Fruit fly (Drosophila melanogaster): Measurements from ENCODE around the gene RpL7-like.
A peak's percentile ranks its signal among the peaks of the same experiment; 100 is the strongest.

RpL7-like gene

dm6 chr2L:12011682-12012655 is 44.2 kb upstream of the RpL7-like start (continued):
- peak; percentile 64 for TF ChIP-seq Chrac-16 (GFP tag; optimal IDR thresholded peaks at IDR 0.05)
- no peak for TF ChIP-seq CG31441 (GFP tag; IDR thresholded peaks at IDR 0.05)
- no peak for TF ChIP-seq gsb-n (tag; optimal IDR thresholded peaks at IDR 0.05)
- no peak for TF ChIP-seq CG9932 (GFP tag; IDR thresholded peaks at IDR 0.05)
- peak; percentile 54 for TF ChIP-seq lbe (GFP tag; optimal IDR thresholded peaks at IDR 0.05)
- no peak for TF ChIP-seq Asciz (GFP tag; optimal IDR thresholded peaks at IDR 0.05)
- TF ChIP-seq CG33557 (GFP tag; optimal IDR thresholded peaks at IDR 0.05): peak; percentile 32
- TF ChIP-seq D19A (tag; optimal IDR thresholded peaks at IDR 0.05): peak; percentile 67
- peak; percentile 86 for TF ChIP-seq lilli (GFP tag; optimal IDR thresholded peaks at IDR 0.05)
- peak; percentile 75 for TF ChIP-seq bcd (GFP tag; optimal IDR thresholded peaks at IDR 0.05)
- no peak for TF ChIP-seq NFAT (GFP tag; IDR thresholded peaks at IDR 0.05)
- TF ChIP-seq chinmo (GFP tag; IDR thresholded peaks at IDR 0.05; ENCODE audit: partially characterized antibody): no peak
- TF ChIP-seq lola (GFP tag; optimal IDR thresholded peaks at IDR 0.05): no peak
- TF ChIP-seq CG6254 (GFP tag; optimal IDR thresholded peaks at IDR 0.05): peak; percentile 59
- TF ChIP-seq CG1647 (GFP tag; optimal IDR thresholded peaks at IDR 0.05): peak; percentile 47
- TF ChIP-seq CG3995 (GFP tag; optimal IDR thresholded peaks at IDR 0.05): peak; percentile 87
- peak; percentile 36 for TF ChIP-seq CG18011 (GFP tag; optimal IDR thresholded peaks at IDR 0.05)
- TF ChIP-seq CkIIα-i1 (GFP tag; IDR thresholded peaks at IDR 0.05): no peak
- TF ChIP-seq CG7556 (GFP tag; optimal IDR thresholded peaks at IDR 0.05): peak; percentile 81
- no peak for TF ChIP-seq ken (GFP tag; IDR thresholded peaks at IDR 0.05)
- no peak for TF ChIP-seq CG17802 (tag; optimal IDR thresholded peaks at IDR 0.05)
- TF ChIP-seq CG7271 (tag; optimal IDR thresholded peaks at IDR 0.05): peak; percentile 30
- TF ChIP-seq CG6689 (GFP tag; IDR thresholded peaks at IDR 0.05): no peak
- no peak for TF ChIP-seq tgo (GFP tag; IDR thresholded peaks at IDR 0.05)
- TF ChIP-seq CG18262 (tag; optimal IDR thresholded peaks at IDR 0.05): peak; percentile 36
- no peak for TF ChIP-seq gsb (GFP tag; IDR thresholded peaks at IDR 0.05)
- peak; percentile 62 for TF ChIP-seq CG14710 (tag; optimal IDR thresholded peaks at IDR 0.05)
- peak; percentile 48 for TF ChIP-seq CG10274 (GFP tag; optimal IDR thresholded peaks at IDR 0.05)
- TF ChIP-seq CG16813 (GFP tag; IDR thresholded peaks at IDR 0.05; ENCODE audit: partially characterized antibody): no peak
- peak; percentile 94 for TF ChIP-seq CG18599 (GFP tag; optimal IDR thresholded peaks at IDR 0.05)
- peak; percentile 87 for TF ChIP-seq shn (GFP tag; optimal IDR thresholded peaks at IDR 0.05)
- TF ChIP-seq sens-2 (GFP tag; IDR thresholded peaks at IDR 0.05): no peak
- TF ChIP-seq CG11093 (GFP tag; IDR thresholded peaks at IDR 0.05): peak; percentile 66; the same call in 2 of the 3 replicates
- TF ChIP-seq CG32767 (GFP tag; IDR thresholded peaks at IDR 0.05): no peak
- peak; percentile 77 for TF ChIP-seq Xbp1 (GFP tag; optimal IDR thresholded peaks at IDR 0.05)
- no peak for TF ChIP-seq Ada2b (GFP tag; IDR thresholded peaks at IDR 0.05)
- TF ChIP-seq kay (GFP tag; optimal IDR thresholded peaks at IDR 0.05): peak; percentile 20
- TF ChIP-seq abd-A (tag; optimal IDR thresholded peaks at IDR 0.05): peak; percentile 100
- TF ChIP-seq cas (GFP tag; IDR thresholded peaks at IDR 0.05): no peak
- peak; percentile 67 for TF ChIP-seq CG8924 (tag; optimal IDR thresholded peaks at IDR 0.05)
- no peak for TF ChIP-seq CG8290 (GFP tag; optimal IDR thresholded peaks at IDR 0.05)
- peak; percentile 15 to 96 for TF ChIP-seq CG8290 (tag; optimal IDR thresholded peaks at IDR 0.05)
- TF ChIP-seq C15 (GFP tag; IDR thresholded peaks at IDR 0.05): no peak
- TF ChIP-seq CG12155 (GFP tag; optimal IDR thresholded peaks at IDR 0.05): peak; percentile 70
- peak; percentile 86 for TF ChIP-seq nmo (GFP tag; optimal IDR thresholded peaks at IDR 0.05)
- TF ChIP-seq CG11695 (GFP tag; IDR thresholded peaks at IDR 0.05): no peak
- TF ChIP-seq Hr78 (GFP tag; optimal IDR thresholded peaks at IDR 0.05): peak in 1 of 2 experiments; percentile 93
- TF ChIP-seq ind (GFP tag; optimal IDR thresholded peaks at IDR 0.05): peak; percentile 84

All from whole organism, embryonic.